Fruit fly (Drosophila melanogaster) whole organism, embryonic: ENCODE measurements around the gene CG15145.

Experiments used
- CG6854 ChIP-seq: fragments of 200-800 bp; sonication (Bioruptor generic); optimal IDR thresholded peaks from 3 replicates; lab custom pipeline; 2017; ENCODE audit warnings: missing biosample characterization, mild to moderate bottlenecking, missing genetic modification characterization
- CG8765 ChIP-seq: fragments of 200-800 bp; sonication (Bioruptor generic); IDR thresholded peaks from 2 replicates; pipeline ENCODE4 v1.3.6; 2022; ENCODE audit warnings: missing biosample characterization, missing genetic modification characterization
- Rx ChIP-seq: fragments of 200-800 bp; sonication (Bioruptor generic); IDR thresholded peaks from 2 replicates; pipeline ENCODE4 v1.3.6; 2022; ENCODE audit warnings: missing biosample characterization, missing genetic modification characterization
- ac ChIP-seq: fragments of 200-800 bp; sonication (Bioruptor generic); optimal IDR thresholded peaks from 3 replicates; lab custom pipeline; 2017; ENCODE audit warnings: missing biosample characterization, mild to moderate bottlenecking, missing genetic modification characterization
- az2 ChIP-seq: fragments of 200-800 bp; sonication (Bioruptor generic); optimal IDR thresholded peaks from 3 replicates; lab custom pipeline; 2016; ENCODE audit warnings: missing biosample characterization, missing genetic modification characterization
- insv ChIP-seq, 2 experiments: fragments of 200-800 bp; sonication (Bioruptor generic); optimal IDR thresholded peaks; 3 replicates each; lab custom pipeline; 2016 to 2018; ENCODE audit warnings: missing biosample characterization in 2 of 2, missing genetic modification characterization in 2 of 2
- mam ChIP-seq: fragments of 200-800 bp; sonication (Bioruptor generic); optimal IDR thresholded peaks from 3 replicates; lab custom pipeline; 2016; ENCODE audit warnings: missing biosample characterization, missing genetic modification characterization
- tna ChIP-seq: fragments of 200-800 bp; sonication (Bioruptor generic); IDR thresholded peaks from 2 replicates; pipeline ENCODE4 v1.3.6; 2022; ENCODE audit warnings: missing biosample characterization, missing genetic modification characterization; ENCODE audit not compliant: partially characterized antibody

DNA sequence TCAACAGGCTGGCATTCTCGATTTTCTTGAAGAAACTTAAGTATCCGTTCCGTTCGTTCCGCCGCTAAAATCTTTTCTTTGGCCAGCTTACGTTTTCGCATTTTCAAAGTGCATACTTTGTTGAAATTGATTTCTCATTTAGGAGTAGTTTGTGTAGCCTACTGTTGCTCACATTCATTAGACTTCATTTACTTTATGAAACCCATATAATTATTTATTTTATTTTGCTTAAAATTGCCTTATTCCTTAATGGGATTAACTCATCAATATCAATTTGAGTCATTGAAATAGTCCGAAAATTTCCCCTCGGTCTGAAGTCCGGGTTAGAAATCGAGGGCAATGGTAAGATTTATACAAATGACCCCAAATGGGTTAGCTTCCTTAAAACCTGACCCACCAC is at the start of gene CG15145:
- TF ChIP-seq insv (GFP tag; optimal IDR thresholded peaks at IDR 0.05; lab: Kevin White, UChicago) = no peak
- TF ChIP-seq ac (GFP tag; lab: Kevin White, UChicago) = no peak
- TF ChIP-seq Rx (GFP tag; lab: Robert Waterston, UW) = no peak
- no peak for TF ChIP-seq CG6854 (GFP tag; lab: Kevin White, UChicago)
- no peak for TF ChIP-seq mam
- no peak for TF ChIP-seq tna (GFP tag; lab: Robert Waterston, UW)
- no peak for TF ChIP-seq az2 (GFP tag; lab: Kevin White, UChicago)
- TF ChIP-seq CG8765 (GFP tag; lab: Robert Waterston, UW) = no peak
